Worm (Caenorhabditis elegans) whole organism, L4 larva: ENCODE results near the gene VZK822L.2.
A peak's percentile ranks its signal among the peaks of the same experiment; 100 is the strongest.

ENCODE experiments used
- T20F7.1 ChIP-seq: fragments of 200-800 bp; sonication (Bioruptor generic); optimal IDR thresholded peaks from 2 replicates; lab custom pipeline; 2018; ENCODE audit warnings: mild to moderate bottlenecking, missing genetic modification characterization, missing compliant biosample characterization
- ama-1 ChIP-seq: fragments of 150-350 bp; optimal IDR thresholded peaks from 2 replicates; lab custom pipeline; 2014; ENCODE audit warnings: inconsistent platforms, mixed read lengths
- ceh-32 ChIP-seq: sonication (generic microtip); optimal IDR thresholded peaks from 2 replicates; lab custom pipeline; 2016; ENCODE audit warnings: mild to moderate bottlenecking, missing genetic modification characterization, missing compliant biosample characterization; ENCODE audit not compliant: poor library complexity
- daf-12 ChIP-seq: fragments of 150-350 bp; optimal IDR thresholded peaks from 2 replicates; lab custom pipeline; 2014; ENCODE audit warnings: missing biosample characterization, missing genetic modification reagents, missing genetic modification characterization
- daf-16 ChIP-seq, 3 experiments: sonication (generic microtip); optimal IDR thresholded peaks; 2 replicates each; lab custom pipeline; 2016 to 2017; ENCODE audit warnings: missing genetic modification characterization in 3 of 3, missing genetic modification reagents in 3 of 3, mild to moderate bottlenecking in 2 of 3, missing compliant biosample characterization in 2 of 3, missing biosample characterization in 1 of 3, moderate library complexity in 1 of 3
- egl-27 ChIP-seq: sonication (generic microtip); optimal IDR thresholded peaks from 3 replicates; lab custom pipeline; 2017; ENCODE audit warnings: missing biosample characterization, missing genetic modification reagents, missing genetic modification characterization
- mdl-1 ChIP-seq, 2 experiments: fragments of 150-350 bp in 1 of 2; sonication (generic microtip) in 1 of 2; optimal IDR thresholded peaks; 2 replicates each; lab custom pipeline; 2014 to 2017; ENCODE audit warnings: missing biosample characterization in 2 of 2, missing genetic modification characterization in 2 of 2
- nhr-6 ChIP-seq: fragments of 150-350 bp; optimal IDR thresholded peaks from 2 replicates; lab custom pipeline; 2014; ENCODE audit warnings: missing biosample characterization, missing genetic modification characterization
- pha-4 ChIP-seq, 2 experiments: fragments of 150-350 bp in 1 of 2; fragments of 200-800 bp in 1 of 2; sonication (Bioruptor generic) in 1 of 2; IDR thresholded peaks in 1 of 2; optimal IDR thresholded peaks in 1 of 2; 2 replicates each; pipeline versions ENCODE4 v1.3.6 to Lab custom; 2014 to 2022; ENCODE audit warnings: missing genetic modification characterization in 2 of 2, missing genetic modification reagents in 2 of 2, missing biosample characterization in 1 of 2, missing compliant biosample characterization in 1 of 2
- php-3 ChIP-seq: fragments of 200-800 bp; sonication (Bioruptor generic); IDR thresholded peaks from 2 replicates; pipeline ENCODE4 v1.3.6; 2022; ENCODE audit warnings: missing genetic modification reagents, missing genetic modification characterization, missing compliant biosample characterization
- ztf-11 ChIP-seq: fragments of 150-350 bp; optimal IDR thresholded peaks from 2 replicates; lab custom pipeline; 2014; ENCODE audit warnings: missing biosample characterization, missing genetic modification characterization

DNA sequence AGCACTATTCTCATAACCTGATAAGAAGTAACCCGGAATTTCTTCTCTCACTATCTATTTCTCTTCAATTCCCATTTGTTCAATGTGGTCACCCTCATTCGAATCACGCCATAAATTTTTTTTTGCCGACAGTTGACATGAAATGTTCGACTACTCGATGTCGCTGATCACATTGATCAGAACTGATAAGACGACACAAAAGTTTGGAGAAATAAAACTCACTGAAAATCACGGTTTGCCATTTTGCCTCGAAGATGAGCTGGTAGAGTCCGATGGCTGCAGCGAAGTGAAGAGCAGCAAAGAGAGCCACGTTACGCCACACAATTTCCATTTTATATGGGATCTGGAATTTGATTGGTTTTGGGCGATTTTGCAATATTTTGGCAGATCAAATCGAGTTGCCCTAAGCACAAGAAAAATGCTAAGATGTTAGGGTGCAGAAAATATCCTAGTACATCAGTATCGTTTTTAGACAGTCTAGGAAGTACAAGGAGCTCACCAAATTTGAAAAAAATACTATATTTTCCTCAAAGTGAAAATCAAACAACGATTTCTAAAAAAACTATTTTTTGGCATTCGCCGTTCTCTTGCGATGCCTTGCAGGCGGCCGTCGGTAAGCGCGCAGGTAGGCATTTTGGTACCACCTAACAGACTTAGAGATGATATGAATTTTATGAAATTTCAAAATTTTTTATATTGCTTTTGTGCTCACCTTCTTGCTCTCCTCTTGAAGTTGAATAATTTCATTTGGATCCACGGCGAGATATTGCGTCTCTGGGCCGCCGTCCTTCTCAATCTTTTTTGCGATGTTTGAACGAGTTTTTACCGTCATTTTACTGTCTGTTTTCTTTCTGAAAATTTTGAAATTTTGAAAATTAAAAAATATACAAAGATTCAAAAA, 3.3 kb downstream of the VZK822L.2 start, which contains the start of gene fat-6:
- TF ChIP-seq mdl-1 (tag; optimal IDR thresholded peaks at IDR 0.05; lab: Kevin White, UChicago) (peak in 1 of 2 experiments; percentile 1), egl-27 (tag; lab: Kevin White, UChicago) (no peak), pha-4 (GFP tag; IDR thresholded peaks at IDR 0.05; lab: Robert Waterston, UW) (no peak), pha-4 (tag; optimal IDR thresholded peaks at IDR 0.05; lab: Kevin White, UChicago) (no peak), php-3 (GFP tag; lab: Robert Waterston, UW) (peak; percentile 28; the same call in 1 of the 2 replicates), ama-1 (lab: Kevin White, UChicago) (no peak), ceh-32 (tag; lab: Kevin White, UChicago) (no peak), ztf-11 (tag; lab: Kevin White, UChicago) (no peak), T20F7.1 (GFP tag; lab: Kevin White, UChicago) (peak; percentile 34), daf-16 (GFP tag; optimal IDR thresholded peaks at IDR 0.05; lab: Kevin White, UChicago) (no peak), daf-16 (tag; optimal IDR thresholded peaks at IDR 0.05; lab: Kevin White, UChicago) (peak; percentile 58), daf-12 (tag; lab: Kevin White, UChicago) (no peak), nhr-6 (tag; lab: Kevin White, UChicago) (no peak)
